Fruit fly (Drosophila melanogaster) whole organism, embryonic: ENCODE measurements around the gene Pex1.

Source experiments
- CG10979 ChIP-seq: fragments of 200-800 bp; sonication (Bioruptor generic); optimal IDR thresholded peaks from 2 replicates; lab custom pipeline; 2018; ENCODE audit warnings: missing biosample characterization, mild to moderate bottlenecking, missing genetic modification characterization, moderate library complexity
- CG12155 ChIP-seq: fragments of 200-800 bp; sonication (Bioruptor generic); optimal IDR thresholded peaks from 3 replicates; lab custom pipeline; 2016; ENCODE audit warnings: missing biosample characterization, missing genetic modification characterization
- CG13894 ChIP-seq: fragments of 200-800 bp; sonication (Bioruptor generic); optimal IDR thresholded peaks from 3 replicates; lab custom pipeline; 2018; ENCODE audit warnings: missing biosample characterization, mild to moderate bottlenecking, missing genetic modification characterization, moderate library complexity
- CG17568 ChIP-seq: fragments of 200-800 bp; sonication (Bioruptor generic); optimal IDR thresholded peaks from 2 replicates; lab custom pipeline; 2018; ENCODE audit warnings: missing biosample characterization, mild to moderate bottlenecking, missing genetic modification characterization, moderate library complexity
- CG17829 ChIP-seq: fragments of 200-800 bp; optimal IDR thresholded peaks from 2 replicates; lab custom pipeline; 2019; ENCODE audit warnings: missing biosample characterization, mild to moderate bottlenecking, missing genetic modification characterization, moderate library complexity
- CG6854 ChIP-seq: fragments of 200-800 bp; sonication (Bioruptor generic); optimal IDR thresholded peaks from 3 replicates; lab custom pipeline; 2017; ENCODE audit warnings: missing biosample characterization, mild to moderate bottlenecking, missing genetic modification characterization
- Hr3 ChIP-seq: fragments of 200-800 bp; sonication (Bioruptor generic); optimal IDR thresholded peaks from 3 replicates; lab custom pipeline; 2016; ENCODE audit warnings: missing biosample characterization, missing genetic modification characterization
- MBD-R2 ChIP-seq: fragments of 200-800 bp; sonication (Bioruptor generic); IDR thresholded peaks from 2 replicates; pipeline ENCODE4 v1.3.6; 2022; ENCODE audit warnings: missing biosample characterization, missing genetic modification characterization
- Sox102F ChIP-seq: fragments of 200-800 bp; sonication (Bioruptor generic); optimal IDR thresholded peaks from 2 replicates; lab custom pipeline; 2018; ENCODE audit warnings: missing biosample characterization, mild to moderate bottlenecking, missing genetic modification characterization, moderate library complexity
- kni ChIP-seq: fragments of 200-800 bp; sonication (Bioruptor generic); optimal IDR thresholded peaks from 3 replicates; lab custom pipeline; 2017; ENCODE audit warnings: mild to moderate bottlenecking, missing biosample characterization, missing genetic modification reagents, missing genetic modification characterization
- tio ChIP-seq: fragments of 200-800 bp; sonication (Bioruptor generic); optimal IDR thresholded peaks from 2 replicates; lab custom pipeline; 2017; ENCODE audit warnings: missing biosample characterization, missing genetic modification characterization, inconsistent platforms

dm6 chr3L:14037655-14038644, 33.7 kb upstream of the Pex1 start:
- TF ChIP-seq CG17568 (GFP tag; lab: Kevin White, UChicago) (no peak), CG12155 (no peak), MBD-R2 (GFP tag; lab: Robert Waterston, UW) (peak; percentile 40), CG6854 (no peak), CG10979 (tag; lab: Kevin White, UChicago) (no peak), CG17829 (no peak), Sox102F (GFP tag; lab: Kevin White, UChicago) (no peak), Hr3 (GFP tag; lab: Kevin White, UChicago) (no peak), CG13894 (tag; lab: Kevin White, UChicago) (no peak), kni (GFP tag; lab: Kevin White, UChicago) (peak; percentile 45), tio (GFP tag; lab: Kevin White, UChicago) (no peak)
